Fruit fly (Drosophila melanogaster) whole organism, embryonic: ENCODE results near the gene Dap160.

Experiments
- CG14014 ChIP-seq: fragments of 200-800 bp; sonication (Bioruptor generic); IDR thresholded peaks from 2 replicates; pipeline ENCODE4 v1.3.6; 2022; ENCODE audit warnings: missing biosample characterization, missing genetic modification characterization
- CG2120 ChIP-seq: fragments of 200-800 bp; sonication (Bioruptor generic); optimal IDR thresholded peaks from 3 replicates; lab custom pipeline; 2016; ENCODE audit warnings: missing biosample characterization, missing genetic modification characterization
- CG2889 ChIP-seq: fragments of 200-800 bp; sonication (Bioruptor generic); IDR thresholded peaks from 3 replicates; pipeline ENCODE4 v1.3.6; 2022; ENCODE audit warnings: missing biosample characterization, missing genetic modification characterization
- Mad ChIP-seq: fragments of 200-800 bp; sonication (Bioruptor generic); optimal IDR thresholded peaks from 2 replicates; lab custom pipeline; 2016; ENCODE audit warnings: missing biosample characterization, missing genetic modification characterization
- bcd ChIP-seq: fragments of 200-800 bp; sonication (Bioruptor generic); optimal IDR thresholded peaks from 2 replicates; lab custom pipeline; 2017; ENCODE audit warnings: missing biosample characterization, mild to moderate bottlenecking, missing genetic modification characterization
- chm ChIP-seq: fragments of 200-800 bp; sonication (Bioruptor generic); IDR thresholded peaks from 2 replicates; pipeline ENCODE4 v1.3.6; 2022; ENCODE audit warnings: missing biosample characterization, missing genetic modification characterization
- ham ChIP-seq: fragments of 200-800 bp; sonication (Bioruptor generic); IDR thresholded peaks from 2 replicates; pipeline ENCODE4 v1.3.6; 2022; ENCODE audit warnings: missing biosample characterization, missing genetic modification characterization
- tap ChIP-seq: fragments of 200-800 bp; optimal IDR thresholded peaks from 3 replicates; lab custom pipeline; 2019; ENCODE audit warnings: missing biosample characterization, mild to moderate bottlenecking, missing genetic modification characterization, moderate library complexity
- trh ChIP-seq: fragments of 200-800 bp; sonication (Bioruptor generic); optimal IDR thresholded peaks from 2 replicates; lab custom pipeline; 2016; ENCODE audit warnings: missing biosample characterization, missing genetic modification characterization

- no peak for TF ChIP-seq CG14014
- TF ChIP-seq bcd (GFP tag; lab: Kevin White, UChicago) = no peak
- no peak for TF ChIP-seq chm (GFP tag; lab: Robert Waterston, UW)
- TF ChIP-seq CG2120 = no peak
- no peak for TF ChIP-seq Mad (GFP tag; lab: Kevin White, UChicago)
- TF ChIP-seq CG2889 = no peak
- TF ChIP-seq trh (GFP tag; lab: Kevin White, UChicago) = no peak
- no peak for TF ChIP-seq ham (GFP tag; lab: Robert Waterston, UW)
- TF ChIP-seq tap (tag; lab: Kevin White, UChicago) = no peak
These were observed 37.5 kb upstream of the Dap160 start, which contains the start of the genes bur and Mcm10 for dm6 chr2L:21179615-21180031.
